Worm (Caenorhabditis elegans): Measurements from ENCODE around the gene cas-1.

Gene cas-1

ce11 chrX:16782797-16783259 is 30.6 kb downstream of the cas-1 start, which contains the start of gene T01C8.3:
Gene T01C8.3 (minus strand): TSS chrX:16783209.
- TF ChIP-seq ref-1 (GFP tag; conservative IDR thresholded peaks at IDR 0.05) (no peak), med-1 (GFP tag; optimal IDR thresholded peaks at IDR 0.05; ENCODE audit: insufficient read depth) (no peak), klf-2 (GFP tag; conservative IDR thresholded peaks at IDR 0.05) (no peak), ztf-29 (GFP tag; IDR thresholded peaks at IDR 0.05) (no peak), T22C8.4 (GFP tag; IDR thresholded peaks at IDR 0.05) (no peak), cog-1 (tag; optimal IDR thresholded peaks at IDR 0.05) (no peak), tab-1 (GFP tag; IDR thresholded peaks at IDR 0.05) (no peak), flt-1 (GFP tag; IDR thresholded peaks at IDR 0.05) (no peak), ztf-23 (GFP tag; IDR thresholded peaks at IDR 0.05) (no peak)

DNA sequence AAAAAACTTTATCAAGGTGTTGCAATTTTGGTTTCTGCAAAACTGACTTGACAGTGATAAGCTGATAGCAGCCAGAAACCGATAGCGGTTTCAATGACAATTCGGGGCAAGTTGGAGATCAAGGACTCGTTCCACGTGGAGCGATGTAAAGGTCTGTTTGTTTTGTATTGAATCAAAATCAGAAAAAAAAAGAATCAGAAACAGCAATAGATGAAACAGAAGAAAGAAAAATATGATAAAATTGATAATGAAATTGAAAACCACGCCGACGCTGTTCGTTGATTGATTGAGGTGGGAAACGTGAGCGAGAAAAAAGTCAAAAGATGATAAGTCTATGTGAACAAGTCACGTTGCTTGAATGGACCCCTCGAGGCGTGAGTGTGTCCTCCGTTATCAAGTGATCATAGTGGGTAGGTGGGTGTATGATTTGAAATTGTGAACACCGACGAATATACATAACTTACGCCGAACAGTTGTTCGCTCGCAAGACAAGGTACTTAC is 38.1 kb downstream of the cas-1 start:
- TF ChIP-seq med-1 (GFP tag; optimal IDR thresholded peaks at IDR 0.05; ENCODE audit: insufficient read depth), result no peak

DNA sequence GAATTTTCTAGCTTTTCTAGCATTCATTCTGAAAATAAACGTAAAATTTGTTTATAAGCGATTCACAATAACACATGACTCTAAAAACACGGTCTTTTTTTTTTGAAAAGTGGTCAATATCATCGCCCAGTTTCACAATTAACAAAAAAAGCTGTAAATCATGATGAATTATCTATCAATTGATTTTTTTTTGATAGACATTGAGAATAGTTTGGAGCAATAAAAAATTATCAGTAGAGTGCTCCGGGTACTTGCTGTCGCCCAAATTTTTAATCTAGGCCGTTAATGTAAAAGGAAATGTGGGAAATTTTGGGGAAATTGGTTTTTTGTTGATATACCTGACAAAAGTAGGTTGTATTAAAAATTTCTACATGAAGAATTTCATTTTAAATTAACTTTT is 40.0 kb downstream of the cas-1 start:
- TF ChIP-seq tab-1 (GFP tag; IDR thresholded peaks at IDR 0.05) (no peak), klf-2 (GFP tag; conservative IDR thresholded peaks at IDR 0.05) (no peak), med-1 (GFP tag; optimal IDR thresholded peaks at IDR 0.05; ENCODE audit: insufficient read depth) (no peak), T22C8.4 (GFP tag; IDR thresholded peaks at IDR 0.05) (no peak), ztf-29 (GFP tag; IDR thresholded peaks at IDR 0.05) (no peak), flt-1 (GFP tag; IDR thresholded peaks at IDR 0.05) (no peak), ztf-23 (GFP tag; IDR thresholded peaks at IDR 0.05) (no peak), cog-1 (tag; optimal IDR thresholded peaks at IDR 0.05) (no peak), ref-1 (GFP tag; conservative IDR thresholded peaks at IDR 0.05) (no peak)

DNA sequence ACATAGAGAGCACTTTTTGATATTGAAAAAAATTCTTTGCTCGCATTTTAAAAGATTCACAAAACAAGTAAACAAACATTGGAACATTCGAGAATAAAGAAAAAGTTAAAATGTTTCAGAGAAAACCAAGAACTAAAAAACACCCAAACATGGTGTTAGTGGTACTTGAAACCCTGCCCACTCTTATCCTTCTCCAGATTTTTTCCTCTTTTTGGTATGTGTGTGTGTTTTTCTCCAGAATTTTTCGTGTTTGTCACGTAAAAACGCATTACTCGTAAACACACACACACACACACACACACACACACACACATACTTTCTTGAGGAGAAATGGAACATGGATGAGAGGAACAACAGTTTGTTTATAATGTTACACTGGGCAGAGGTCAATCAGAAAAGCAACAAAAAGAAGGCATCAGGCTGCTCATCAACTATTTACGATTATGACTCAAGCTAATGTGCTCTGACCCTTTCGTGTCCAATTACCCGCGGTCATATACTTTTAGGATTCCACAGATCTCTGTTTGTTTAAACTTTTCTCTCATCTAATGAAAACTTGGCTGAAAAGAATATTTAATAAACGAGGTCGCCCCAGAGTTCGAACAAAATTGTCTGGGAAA is 41.2 kb downstream of the cas-1 start:
- TF ChIP-seq T22C8.4 (GFP tag; IDR thresholded peaks at IDR 0.05) (no peak), med-1 (GFP tag; optimal IDR thresholded peaks at IDR 0.05; ENCODE audit: insufficient read depth) (no peak), ztf-23 (GFP tag; IDR thresholded peaks at IDR 0.05) (no peak), klf-2 (GFP tag; conservative IDR thresholded peaks at IDR 0.05) (no peak), ztf-29 (GFP tag; IDR thresholded peaks at IDR 0.05) (no peak), tab-1 (GFP tag; IDR thresholded peaks at IDR 0.05) (no peak), cog-1 (tag; optimal IDR thresholded peaks at IDR 0.05) (no peak), flt-1 (GFP tag; IDR thresholded peaks at IDR 0.05) (no peak), ref-1 (GFP tag; conservative IDR thresholded peaks at IDR 0.05) (no peak)

DNA sequence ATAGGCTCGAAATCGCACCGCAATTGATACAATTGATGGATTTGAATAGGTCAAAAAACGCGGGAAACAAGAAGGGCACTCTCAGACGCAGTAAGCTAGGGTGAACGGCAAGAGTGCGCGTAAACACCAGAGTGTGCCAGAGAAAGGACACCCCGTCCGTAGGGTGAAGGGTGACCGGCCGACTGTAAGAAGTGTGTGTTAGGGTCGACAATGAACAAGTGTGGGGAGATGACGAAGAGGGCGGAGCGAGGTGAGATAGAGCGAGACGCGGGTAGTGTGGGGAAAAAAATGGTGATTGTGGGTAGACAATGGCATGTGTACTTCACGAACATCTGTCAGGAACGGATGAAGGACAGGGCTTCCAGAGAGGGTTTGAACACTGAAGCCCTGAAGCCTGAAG is 42.5 kb downstream of the cas-1 start:
- TF ChIP-seq cog-1 (tag; optimal IDR thresholded peaks at IDR 0.05), result no peak
- no peak for TF ChIP-seq flt-1 (GFP tag; IDR thresholded peaks at IDR 0.05)
- TF ChIP-seq tab-1 (GFP tag; IDR thresholded peaks at IDR 0.05), result 0 out of 2 replicates have a peak, but pooled peaks have one; percentile 22
- TF ChIP-seq ref-1 (GFP tag; conservative IDR thresholded peaks at IDR 0.05), result no peak
- peak; percentile 57; the same call in 1 of the 2 replicates for TF ChIP-seq ztf-23 (GFP tag; IDR thresholded peaks at IDR 0.05)

- TF ChIP-seq cog-1 (tag; optimal IDR thresholded peaks at IDR 0.05) (no peak), klf-2 (GFP tag; conservative IDR thresholded peaks at IDR 0.05) (no peak), T22C8.4 (GFP tag; IDR thresholded peaks at IDR 0.05) (no peak), tab-1 (GFP tag; IDR thresholded peaks at IDR 0.05) (no peak), ref-1 (GFP tag; conservative IDR thresholded peaks at IDR 0.05) (no peak), ztf-23 (GFP tag; IDR thresholded peaks at IDR 0.05) (no peak), flt-1 (GFP tag; IDR thresholded peaks at IDR 0.05) (no peak), med-1 (GFP tag; optimal IDR thresholded peaks at IDR 0.05; ENCODE audit: insufficient read depth) (no peak)
Measured at ce11 chrX:16770398-16770797, 43.1 kb downstream of the cas-1 start, which contains the start of gene mct-6. Gene mct-6 (minus strand): TSS chrX:16770498.

DNA sequence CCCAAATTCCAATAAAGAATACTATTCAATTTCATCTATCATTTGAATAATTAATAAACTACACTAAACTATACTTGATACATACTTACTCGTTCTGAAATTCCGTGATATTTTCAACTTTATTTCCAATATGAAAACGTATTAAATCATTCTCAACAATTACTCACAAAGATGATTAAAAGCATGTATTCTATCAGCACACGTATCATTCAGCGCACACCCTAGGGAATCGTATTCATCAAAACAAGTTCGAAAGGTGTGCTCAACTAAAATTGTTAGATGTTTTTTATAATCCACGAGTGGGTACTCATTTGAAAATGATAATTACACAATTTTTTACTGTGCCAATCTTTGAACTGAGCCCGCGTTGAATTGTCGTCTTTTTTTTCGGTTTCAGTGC is 50.9 kb downstream of the cas-1 start, which contains the start of gene C10E2.1:
C10E2.1 (plus strand) TSS at position 301 of the 400 bp plus-strand sequence.
- TF ChIP-seq cog-1 (tag; optimal IDR thresholded peaks at IDR 0.05), result no peak
- TF ChIP-seq med-1 (GFP tag; optimal IDR thresholded peaks at IDR 0.05; ENCODE audit: insufficient read depth), result no peak
- no peak for TF ChIP-seq ztf-29 (GFP tag; IDR thresholded peaks at IDR 0.05)

Measured in whole organism, midembryonic.